Fruit fly (Drosophila melanogaster): ENCODE results near the gene SLIRP2.

Gene SLIRP2

dm6 chr3R:8694110-8694826, 43.4 kb downstream of the SLIRP2 start (continued):
- peak; percentile 48; the same call in 1 of the 2 replicates for TF ChIP-seq toy (GFP tag; IDR thresholded peaks at IDR 0.05)
- peak; percentile 30 for TF ChIP-seq Fer2 (tag; optimal IDR thresholded peaks at IDR 0.05)
- TF ChIP-seq CG12299 (tag; optimal IDR thresholded peaks at IDR 0.05): peak; percentile 2
- TF ChIP-seq pros (GFP tag; optimal IDR thresholded peaks at IDR 0.05): no peak
- TF ChIP-seq odd (GFP tag; optimal IDR thresholded peaks at IDR 0.05): peak; percentile 55
- no peak for TF ChIP-seq mam (GFP tag; optimal IDR thresholded peaks at IDR 0.05)
- peak; percentile 50; the same call in 1 of the 2 replicates for TF ChIP-seq chm (GFP tag; IDR thresholded peaks at IDR 0.05)
- TF ChIP-seq CG10267 (tag; optimal IDR thresholded peaks at IDR 0.05): no peak
- TF ChIP-seq CG34376 (GFP tag; optimal IDR thresholded peaks at IDR 0.05): peak; percentile 95
- TF ChIP-seq Hr51 (GFP tag; optimal IDR thresholded peaks at IDR 0.05): no peak
- no peak for TF ChIP-seq pnt (GFP tag; optimal IDR thresholded peaks at IDR 0.05)
- TF ChIP-seq CG11560 (tag; IDR thresholded peaks at IDR 0.05): no peak
- TF ChIP-seq YL-1 (GFP tag; optimal IDR thresholded peaks at IDR 0.05): no peak
- TF ChIP-seq NK7.1 (GFP tag; optimal IDR thresholded peaks at IDR 0.05): no peak
- TF ChIP-seq scrt (GFP tag; optimal IDR thresholded peaks at IDR 0.05): peak; percentile 37
- TF ChIP-seq CG4328 (GFP tag; optimal IDR thresholded peaks at IDR 0.05): peak; percentile 32
- peak; percentile 91 for TF ChIP-seq Hand (GFP tag; optimal IDR thresholded peaks at IDR 0.05)
- TF ChIP-seq so (GFP tag; IDR thresholded peaks at IDR 0.05): peak; percentile 67; the same call in 1 of the 3 replicates
- no peak for TF ChIP-seq CG17361 (GFP tag; IDR thresholded peaks at IDR 0.05)
- TF ChIP-seq CG9727 (GFP tag; optimal IDR thresholded peaks at IDR 0.05): peak; percentile 42
- TF ChIP-seq CG6854 (GFP tag; optimal IDR thresholded peaks at IDR 0.05): peak; percentile 77
- TF ChIP-seq BtbVII (GFP tag; optimal IDR thresholded peaks at IDR 0.05): peak; percentile 84
- peak; percentile 59 for TF ChIP-seq caup (GFP tag; optimal IDR thresholded peaks at IDR 0.05; ENCODE audit: severe bottlenecking)
- TF ChIP-seq repo (GFP tag; optimal IDR thresholded peaks at IDR 0.05): no peak
- TF ChIP-seq CG6813 (GFP tag; optimal IDR thresholded peaks at IDR 0.05): peak; percentile 21
- TF ChIP-seq Lim3 (GFP tag; IDR thresholded peaks at IDR 0.05): no peak
- no peak for TF ChIP-seq Xrp1 (GFP tag; IDR thresholded peaks at IDR 0.05)
- peak; percentile 93 for TF ChIP-seq sqz (GFP tag; optimal IDR thresholded peaks at IDR 0.05)
- peak; percentile 32 for TF ChIP-seq HHEX (GFP tag; optimal IDR thresholded peaks at IDR 0.05)
- 0 out of 2 replicates have a peak, but pooled peaks have one; percentile 18 for TF ChIP-seq Oaz (GFP tag; IDR thresholded peaks at IDR 0.05)
- no peak for TF ChIP-seq Ssrp (tag; optimal IDR thresholded peaks at IDR 0.05)
- peak; percentile 89 for TF ChIP-seq z (GFP tag; IDR thresholded peaks at IDR 0.05)
- TF ChIP-seq ewg (GFP tag; optimal IDR thresholded peaks at IDR 0.05): peak; percentile 68
- peak; percentile 66 for TF ChIP-seq Nf-YB (GFP tag; optimal IDR thresholded peaks at IDR 0.05)
- TF ChIP-seq cwo (GFP tag; optimal IDR thresholded peaks at IDR 0.05): no peak
- TF ChIP-seq CG12071 (GFP tag; optimal IDR thresholded peaks at IDR 0.05): peak; percentile 63
- TF ChIP-seq CG17612 (GFP tag; IDR thresholded peaks at IDR 0.05): no peak
- TF ChIP-seq sens (GFP tag): no peak
- TF ChIP-seq Atf6 (GFP tag; IDR thresholded peaks at IDR 0.05): peak; percentile 78
- peak; percentile 20; the same call in 1 of the 2 replicates for TF ChIP-seq CG10321 (GFP tag; IDR thresholded peaks at IDR 0.05)
- no peak for TF ChIP-seq pan (optimal IDR thresholded peaks at IDR 0.05)
- TF ChIP-seq pan (GFP tag; optimal IDR thresholded peaks at IDR 0.05 in 1 of 2, IDR thresholded peaks at IDR 0.05 in 1 of 2): peak in 1 of 2 experiments; percentile 20
- peak; percentile 62 for TF ChIP-seq Fer3 (tag; optimal IDR thresholded peaks at IDR 0.05)
- TF ChIP-seq CG13894 (tag; optimal IDR thresholded peaks at IDR 0.05): no peak
- no peak for TF ChIP-seq psq (GFP tag; optimal IDR thresholded peaks at IDR 0.05)
- TF ChIP-seq CG3065 (GFP tag; optimal IDR thresholded peaks at IDR 0.05): no peak
- TF ChIP-seq CG15011 (GFP tag; optimal IDR thresholded peaks at IDR 0.05): peak; percentile 2
- TF ChIP-seq pfk (GFP tag; optimal IDR thresholded peaks at IDR 0.05): peak; percentile 33
- peak; percentile 89 for TF ChIP-seq CG6765 (GFP tag; optimal IDR thresholded peaks at IDR 0.05)

All from whole organism, embryonic.